Worm (Caenorhabditis elegans) whole organism, L2 larva: ENCODE results near the gene pho-12.
A peak's percentile ranks its signal among the peaks of the same experiment; 100 is the strongest.

ENCODE experiments used
- C34F6.9 ChIP-seq: fragments of 150-350 bp; optimal IDR thresholded peaks from 2 replicates; lab custom pipeline; 2014; ENCODE audit warnings: missing biosample characterization, missing genetic modification characterization
- F13H6.1 ChIP-seq: sonication (generic microtip); optimal IDR thresholded peaks from 2 replicates; lab custom pipeline; 2016; ENCODE audit warnings: missing genetic modification characterization, missing compliant biosample characterization
- Y55F3AM.14 ChIP-seq: fragments of 200-800 bp; sonication (Bioruptor generic); optimal IDR thresholded peaks from 2 replicates; lab custom pipeline; 2018; ENCODE audit warnings: mild to moderate bottlenecking, missing genetic modification characterization, missing compliant biosample characterization
- ZK546.5 ChIP-seq: sonication (generic microtip); optimal IDR thresholded peaks from 2 replicates; lab custom pipeline; 2017; ENCODE audit warnings: missing biosample characterization, missing genetic modification characterization
- alr-1 ChIP-seq: fragments of 150-350 bp; optimal IDR thresholded peaks from 2 replicates; lab custom pipeline; 2014; ENCODE audit warnings: missing biosample characterization, missing genetic modification characterization
- aly-2 ChIP-seq: fragments of 150-350 bp; optimal IDR thresholded peaks from 2 replicates; lab custom pipeline; 2014; ENCODE audit warnings: missing biosample characterization, missing genetic modification characterization
- ama-1 ChIP-seq: fragments of 150-350 bp; optimal IDR thresholded peaks from 2 replicates; lab custom pipeline; 2018; ENCODE audit warnings: inconsistent platforms
- blmp-1 ChIP-seq: sonication (generic microtip); optimal IDR thresholded peaks from 2 replicates; lab custom pipeline; 2017; ENCODE audit warnings: missing genetic modification characterization, mild to moderate bottlenecking, missing compliant biosample characterization, antibody characterized with exemption, moderate library complexity; ENCODE audit not compliant: insufficient read depth
- ceh-16 ChIP-seq: fragments of 150-350 bp; optimal IDR thresholded peaks from 2 replicates; lab custom pipeline; 2014; ENCODE audit warnings: missing biosample characterization, missing genetic modification characterization
- ceh-82 ChIP-seq: fragments of 150-350 bp; optimal IDR thresholded peaks from 2 replicates; lab custom pipeline; 2014; ENCODE audit warnings: missing biosample characterization, missing genetic modification characterization
- crh-2 ChIP-seq: sonication (generic microtip); optimal IDR thresholded peaks from 2 replicates; lab custom pipeline; 2017; ENCODE audit warnings: missing biosample characterization, missing genetic modification characterization
- elt-1 ChIP-seq: fragments of 150-350 bp; optimal IDR thresholded peaks from 2 replicates; lab custom pipeline; 2014; ENCODE audit warnings: missing biosample characterization, missing genetic modification characterization
- fos-1 ChIP-seq: fragments of 150-350 bp; optimal IDR thresholded peaks from 2 replicates; lab custom pipeline; 2014; ENCODE audit warnings: missing biosample characterization, missing genetic modification characterization
- gmeb-1 ChIP-seq: fragments of 150-350 bp; optimal IDR thresholded peaks from 2 replicates; lab custom pipeline; 2014; ENCODE audit warnings: missing biosample characterization, missing genetic modification characterization
- lin-11 ChIP-seq: fragments of 150-350 bp; sonication (generic microtip); optimal IDR thresholded peaks from 2 replicates; lab custom pipeline; 2014; ENCODE audit warnings: missing biosample characterization, missing genetic modification characterization, inconsistent platforms, mixed read lengths
- lin-13 ChIP-seq: fragments of 150-350 bp; optimal IDR thresholded peaks from 2 replicates; lab custom pipeline; 2014; ENCODE audit warnings: missing biosample characterization, missing genetic modification reagents, missing genetic modification characterization
- lsy-2 ChIP-seq, 2 experiments: fragments of 150-350 bp in 1 of 2; sonication (generic microtip) in 1 of 2; optimal IDR thresholded peaks; 2 replicates each; lab custom pipeline; 2014 to 2017; ENCODE audit warnings: missing biosample characterization in 2 of 2, missing genetic modification characterization in 2 of 2
- mab-5 ChIP-seq: fragments of 150-350 bp; optimal IDR thresholded peaks from 2 replicates; lab custom pipeline; 2014; ENCODE audit warnings: missing biosample characterization, missing genetic modification characterization
- mbf-1 ChIP-seq: sonication (generic microtip); optimal IDR thresholded peaks from 2 replicates; lab custom pipeline; 2017; ENCODE audit warnings: missing biosample characterization, missing genetic modification characterization
- nhr-10 ChIP-seq: sonication (generic microtip); optimal IDR thresholded peaks from 2 replicates; lab custom pipeline; 2017; ENCODE audit warnings: missing biosample characterization, missing genetic modification characterization
- nhr-129 ChIP-seq: fragments of 150-350 bp; optimal IDR thresholded peaks from 2 replicates; lab custom pipeline; 2014; ENCODE audit warnings: missing biosample characterization, missing genetic modification characterization
- nhr-21 ChIP-seq: fragments of 150-350 bp; optimal IDR thresholded peaks from 2 replicates; lab custom pipeline; 2014; ENCODE audit warnings: missing biosample characterization, missing genetic modification characterization
- nhr-23 ChIP-seq: fragments of 150-350 bp; optimal IDR thresholded peaks from 2 replicates; lab custom pipeline; 2014; ENCODE audit warnings: missing biosample characterization, missing genetic modification reagents, missing genetic modification characterization
- nhr-237 ChIP-seq: fragments of 150-350 bp; optimal IDR thresholded peaks from 2 replicates; lab custom pipeline; 2014; ENCODE audit warnings: missing biosample characterization, missing genetic modification characterization
- nhr-25 ChIP-seq: fragments of 150-350 bp; sonication (generic microtip); optimal IDR thresholded peaks from 3 replicates; lab custom pipeline; 2014; ENCODE audit warnings: missing biosample characterization, missing genetic modification characterization
- nhr-6 ChIP-seq: fragments of 150-350 bp; optimal IDR thresholded peaks from 2 replicates; lab custom pipeline; 2014; ENCODE audit warnings: missing biosample characterization, missing genetic modification characterization
- nhr-77 ChIP-seq: fragments of 150-350 bp; optimal IDR thresholded peaks from 2 replicates; lab custom pipeline; 2014; ENCODE audit warnings: missing biosample characterization, missing genetic modification characterization
- sem-4 ChIP-seq: fragments of 150-350 bp; optimal IDR thresholded peaks from 2 replicates; lab custom pipeline; 2014; ENCODE audit warnings: missing biosample characterization, missing genetic modification reagents, missing genetic modification characterization
- skn-1 ChIP-seq: sonication (generic microtip); optimal IDR thresholded peaks from 2 replicates; lab custom pipeline; 2017; ENCODE audit warnings: missing biosample characterization, missing genetic modification characterization
- sma-3 ChIP-seq: sonication (generic microtip); optimal IDR thresholded peaks from 2 replicates; lab custom pipeline; 2016; ENCODE audit warnings: missing genetic modification reagents, missing genetic modification characterization, missing compliant biosample characterization
- sma-9 ChIP-seq, 2 experiments: fragments of 150-350 bp in 1 of 2; sonication (generic microtip) in 1 of 2; optimal IDR thresholded peaks; 2 replicates each; lab custom pipeline; 2014 to 2016; ENCODE audit warnings: missing genetic modification characterization in 2 of 2, mild to moderate bottlenecking in 1 of 2, missing biosample characterization in 1 of 2, missing compliant biosample characterization in 1 of 2, missing genetic modification reagents in 1 of 2, moderate library complexity in 1 of 2
- unc-55 ChIP-seq: fragments of 150-350 bp; sonication (generic microtip); optimal IDR thresholded peaks from 3 replicates; lab custom pipeline; 2014; ENCODE audit warnings: missing biosample characterization, missing genetic modification reagents, missing genetic modification characterization
- zag-1 ChIP-seq: fragments of 150-350 bp; optimal IDR thresholded peaks from 2 replicates; lab custom pipeline; 2014; ENCODE audit warnings: missing biosample characterization, missing genetic modification characterization
- ztf-1 ChIP-seq: fragments of 200-800 bp; sonication (Bioruptor generic); conservative IDR thresholded peaks from 2 replicates; pipeline ENCODE4 v1.3.6; 2022; ENCODE audit warnings: missing genetic modification characterization, missing compliant biosample characterization
- ztf-4 ChIP-seq: fragments of 150-350 bp; optimal IDR thresholded peaks from 2 replicates; lab custom pipeline; 2014; ENCODE audit warnings: missing biosample characterization, missing genetic modification characterization

Gene pho-12

ce11 chrII:5091640-5092243 is 31.1 kb upstream of the pho-12 start, which contains the start of gene pld-1:
Gene pld-1 (minus strand): TSS chrII:5091690.
- no peak for TF ChIP-seq ceh-16 (tag; lab: Kevin White, UChicago)
- TF ChIP-seq elt-1 (tag; lab: Kevin White, UChicago), result no peak
- TF ChIP-seq ztf-1 (GFP tag; lab: Robert Waterston, UW), result no peak
- no peak for TF ChIP-seq nhr-10
- TF ChIP-seq unc-55 (GFP tag; lab: Kevin White, UChicago), result no peak

DNA sequence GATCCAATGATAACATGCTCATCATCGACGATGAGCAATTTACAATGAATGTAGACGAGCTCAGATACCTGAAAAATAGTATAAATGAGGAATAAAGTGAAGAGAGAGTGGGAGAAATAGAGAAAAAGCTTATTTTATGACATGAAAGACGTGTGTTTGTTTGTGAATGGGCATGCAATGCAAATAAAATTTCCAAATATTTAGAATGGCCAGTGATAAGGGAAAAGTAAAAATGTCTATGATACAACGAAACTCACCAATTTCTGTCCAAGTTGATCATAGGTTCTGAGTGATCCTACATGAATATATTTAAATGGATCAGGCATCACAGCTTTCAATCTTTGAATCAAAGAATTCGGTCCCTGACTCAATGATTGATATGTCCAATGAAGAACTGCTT is 25.5 kb upstream of the pho-12 start:
- TF ChIP-seq fos-1 (peak; percentile 46), nhr-237 (tag; lab: Kevin White, UChicago) (no peak)
- TF ChIP-seq, all 48 proteins: peak for 1

- TF ChIP-seq fos-1, result peak; percentile 45
- TF ChIP-seq nhr-21 (tag; lab: Kevin White, UChicago), result no peak
Measured at ce11 chrII:5085450-5085849, 24.8 kb upstream of the pho-12 start, which contains the start of gene txt-9. Gene txt-9 (plus strand): TSS chrII:5085785.

- TF ChIP-seq fos-1, result peak; percentile 31
- TF ChIP-seq lin-11 (tag; lab: Kevin White, UChicago), result no peak
- TF ChIP-seq unc-55 (GFP tag; lab: Kevin White, UChicago), result no peak
- no peak for TF ChIP-seq gmeb-1 (tag; lab: Kevin White, UChicago)
- TF ChIP-seq skn-1 (tag; lab: Kevin White, UChicago), result no peak
Measured at ce11 chrII:5084225-5084624, 23.6 kb upstream of the pho-12 start.

ce11 chrII:5083341-5083740 is 22.7 kb upstream of the pho-12 start, which contains the start of gene C04G6.4:
Gene C04G6.4 (minus strand): TSS chrII:5083441.
- TF ChIP-seq blmp-1 (tag; lab: Kevin White, UChicago) (no peak), crh-2 (tag; lab: Kevin White, UChicago) (no peak), aly-2 (tag; lab: Kevin White, UChicago) (no peak), Y55F3AM.14 (GFP tag; lab: Kevin White, UChicago) (no peak), ztf-1 (GFP tag; lab: Robert Waterston, UW) (no peak), nhr-237 (tag; lab: Kevin White, UChicago) (no peak), ceh-16 (tag; lab: Kevin White, UChicago) (no peak), ama-1 (lab: Kevin White, UChicago) (no peak)

DNA sequence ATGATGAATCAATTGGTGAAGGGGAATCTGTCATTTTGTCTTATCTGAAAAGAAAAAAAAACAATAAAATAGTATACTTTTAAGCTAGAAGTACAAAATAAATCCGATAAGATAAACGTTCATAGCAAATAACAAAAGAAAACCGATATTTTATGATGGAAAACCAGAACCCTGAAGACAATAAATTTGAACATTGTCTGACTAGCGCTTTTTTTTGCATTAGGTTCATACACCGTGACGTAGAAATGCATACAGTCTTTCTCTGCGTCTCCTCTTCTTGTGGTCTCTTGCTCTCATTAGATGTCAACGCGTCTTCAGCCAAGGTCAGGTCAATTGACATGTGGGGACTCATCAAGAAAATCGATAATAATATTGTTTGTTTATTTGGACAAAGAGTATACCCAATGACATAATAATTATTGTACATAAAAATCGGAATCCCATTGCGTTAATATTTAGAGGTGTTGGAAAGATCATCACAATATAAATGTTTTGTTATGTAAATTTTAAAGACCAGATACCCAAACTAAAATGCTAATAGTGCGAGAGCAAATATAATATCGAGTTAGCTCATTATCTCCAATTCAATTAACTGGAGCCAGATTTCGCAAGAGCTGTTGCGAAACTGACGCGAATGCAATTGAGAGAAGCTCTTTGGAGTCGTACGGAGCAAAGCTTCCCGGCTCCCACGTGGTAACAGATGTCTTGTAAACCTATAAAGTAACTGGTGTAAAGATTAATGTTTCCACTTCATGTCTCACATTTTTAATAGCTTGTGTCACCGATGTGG is 20.7 kb upstream of the pho-12 start, which contains the start of gene dsh-2:
Gene dsh-2 (minus strand): TSS at position 51 of the 790 bp plus-strand sequence.
- peak; percentile 85 for TF ChIP-seq nhr-25
- TF ChIP-seq lin-13 (GFP tag; lab: Kevin White, UChicago), result peak; percentile 30
- TF ChIP-seq fos-1, result peak; percentile 42
- peak; percentile 18 for TF ChIP-seq F13H6.1 (tag; lab: Kevin White, UChicago)
- no peak for TF ChIP-seq ceh-82 (tag; lab: Kevin White, UChicago)
- TF ChIP-seq alr-1 (tag; lab: Kevin White, UChicago), result no peak
- TF ChIP-seq ZK546.5, result no peak
- TF ChIP-seq skn-1 (tag; lab: Kevin White, UChicago), result no peak
- no peak for TF ChIP-seq ama-1 (lab: Kevin White, UChicago)
- no peak for TF ChIP-seq sem-4 (tag; lab: Kevin White, UChicago)
- TF ChIP-seq mbf-1 (tag; lab: Kevin White, UChicago), result no peak
- TF ChIP-seq sma-3 (GFP tag; lab: Kevin White, UChicago), result peak; percentile 43
- no peak for TF ChIP-seq ztf-4 (tag; lab: Kevin White, UChicago)
- peak; percentile 57 for TF ChIP-seq C34F6.9 (tag; lab: Kevin White, UChicago)
- TF ChIP-seq zag-1 (tag; lab: Kevin White, UChicago), result no peak
- TF ChIP-seq nhr-23, result no peak
- peak; percentile 38 for TF ChIP-seq sma-9 (GFP tag; optimal IDR thresholded peaks at IDR 0.05; lab: Kevin White, UChicago)
- no peak for TF ChIP-seq sma-9 (tag; optimal IDR thresholded peaks at IDR 0.05; lab: Kevin White, UChicago)
- TF ChIP-seq ceh-16 (tag; lab: Kevin White, UChicago), result peak; percentile 41
- no peak for TF ChIP-seq blmp-1 (tag; lab: Kevin White, UChicago)
- TF ChIP-seq nhr-6 (tag; lab: Kevin White, UChicago), result peak; percentile 46
- TF ChIP-seq nhr-129 (tag; lab: Kevin White, UChicago), result peak; percentile 47
- TF ChIP-seq gmeb-1 (tag; lab: Kevin White, UChicago), result peak; percentile 81
- no peak for TF ChIP-seq nhr-77 (tag; lab: Kevin White, UChicago)
- TF ChIP-seq crh-2 (tag; lab: Kevin White, UChicago), result peak; percentile 76
- TF ChIP-seq lsy-2 (tag; optimal IDR thresholded peaks at IDR 0.05; lab: Kevin White, UChicago), result peak in 1 of 2 experiments; percentile 71
- TF ChIP-seq unc-55 (GFP tag; lab: Kevin White, UChicago), result peak; percentile 49
- peak; percentile 44 for TF ChIP-seq nhr-21 (tag; lab: Kevin White, UChicago)
- no peak for TF ChIP-seq mab-5 (tag; lab: Kevin White, UChicago)
